Worm (Caenorhabditis elegans) whole organism, L1 larva: ENCODE data around the gene msp-74.

Experiments
- F16B12.6 ChIP-seq: fragments of 150-350 bp; optimal IDR thresholded peaks from 2 replicates; lab custom pipeline; 2014; ENCODE audit warnings: missing biosample characterization, missing genetic modification characterization
- aly-2 ChIP-seq: fragments of 150-350 bp; optimal IDR thresholded peaks from 2 replicates; lab custom pipeline; 2014; ENCODE audit warnings: missing biosample characterization, missing genetic modification characterization
- ama-1 ChIP-seq: fragments of 150-350 bp; optimal IDR thresholded peaks from 2 replicates; lab custom pipeline; 2014
- blmp-1 ChIP-seq: fragments of 150-350 bp; optimal IDR thresholded peaks from 2 replicates; lab custom pipeline; 2014; ENCODE audit warnings: missing biosample characterization, missing genetic modification characterization
- ceh-8 ChIP-seq: fragments of 200-800 bp; sonication (Bioruptor generic); optimal IDR thresholded peaks from 2 replicates; lab custom pipeline; 2018; ENCODE audit warnings: mild to moderate bottlenecking, missing genetic modification characterization, moderate library complexity, missing compliant biosample characterization
- ceh-82 ChIP-seq, 3 experiments: fragments of 150-350 bp in 1 of 3; sonication (generic microtip) in 2 of 3; optimal IDR thresholded peaks; 2 replicates each; lab custom pipeline; 2014 to 2017; ENCODE audit warnings: missing biosample characterization in 3 of 3, missing genetic modification characterization in 3 of 3
- ceh-90 ChIP-seq: sonication (generic microtip); optimal IDR thresholded peaks from 2 replicates; lab custom pipeline; 2016; ENCODE audit warnings: missing genetic modification characterization, missing compliant biosample characterization
- dpl-1 ChIP-seq, 3 experiments: fragments of 150-350 bp in 2 of 3; sonication (generic microtip) in 1 of 3; optimal IDR thresholded peaks; 2 replicates each; lab custom pipeline; 2014 to 2017; ENCODE audit warnings: missing biosample characterization in 3 of 3, missing genetic modification characterization in 3 of 3, missing genetic modification reagents in 3 of 3
- efl-1 ChIP-seq, 4 experiments: fragments of 150-350 bp; optimal IDR thresholded peaks in 3 of 4; peaks in 1 of 4; 1 replicate in 1 of 4; 2 replicates in 3 of 4; lab custom pipeline; 2014; ENCODE audit warnings: missing biosample characterization in 2 of 4, missing genetic modification characterization in 2 of 4, missing genetic modification reagents in 2 of 4
- efl-3 ChIP-seq: fragments of 200-800 bp; sonication (Bioruptor generic); optimal IDR thresholded peaks from 2 replicates; lab custom pipeline; 2018; ENCODE audit warnings: mild to moderate bottlenecking, missing genetic modification characterization, missing compliant biosample characterization
- egl-13 ChIP-seq: sonication (generic microtip); optimal IDR thresholded peaks from 2 replicates; lab custom pipeline; 2016; ENCODE audit warnings: missing genotype, missing genetic modification reagents, missing genetic modification characterization, missing compliant biosample characterization
- egl-27 ChIP-seq, 2 experiments: fragments of 150-350 bp in 1 of 2; sonication (generic microtip); optimal IDR thresholded peaks; 3 replicates each; lab custom pipeline; 2017 to 2018; ENCODE audit warnings: missing biosample characterization in 2 of 2, missing genetic modification characterization in 2 of 2, missing genetic modification reagents in 2 of 2
- elt-2 ChIP-seq: sonication (generic microtip); optimal IDR thresholded peaks from 2 replicates; lab custom pipeline; 2016; ENCODE audit warnings: missing genetic modification characterization, mild to moderate bottlenecking, inconsistent platforms, missing compliant biosample characterization, missing genetic modification reagents
- elt-3 ChIP-seq, 6 experiments: fragments of 150-350 bp in 1 of 6; sonication (generic microtip); optimal IDR thresholded peaks; 2 replicates each; lab custom pipeline; 2017 to 2018; ENCODE audit warnings: missing biosample characterization in 6 of 6, missing genetic modification characterization in 6 of 6, inconsistent platforms in 1 of 6
- fkh-4 ChIP-seq: sonication (generic microtip); optimal IDR thresholded peaks from 2 replicates; lab custom pipeline; 2016; ENCODE audit warnings: missing compliant biosample characterization, missing genetic modification characterization, borderline replicate concordance
- fkh-8 ChIP-seq: sonication (generic microtip); optimal IDR thresholded peaks from 2 replicates; lab custom pipeline; 2016; ENCODE audit warnings: mild to moderate bottlenecking, missing genetic modification characterization, missing compliant biosample characterization
- grh-1 ChIP-seq: fragments of 200-800 bp; sonication (Bioruptor generic); IDR thresholded peaks from 2 replicates; pipeline ENCODE4 v1.3.6; 2022; ENCODE audit warnings: missing genetic modification reagents, missing genetic modification characterization, missing compliant biosample characterization
- hlh-17 ChIP-seq: fragments of 200-800 bp; sonication (Bioruptor generic); optimal IDR thresholded peaks from 2 replicates; lab custom pipeline; 2018; ENCODE audit warnings: missing genetic modification characterization, mild to moderate bottlenecking, missing compliant biosample characterization, moderate library complexity, borderline replicate concordance
- hpl-2 ChIP-seq: fragments of 150-350 bp; optimal IDR thresholded peaks from 2 replicates; lab custom pipeline; 2014; ENCODE audit warnings: missing biosample characterization, missing genetic modification reagents, missing genetic modification characterization
- irx-1 ChIP-seq: sonication (generic microtip); optimal IDR thresholded peaks from 2 replicates; lab custom pipeline; 2016; ENCODE audit warnings: missing genetic modification characterization, missing compliant biosample characterization
- isw-1 ChIP-seq: fragments of 200-800 bp; sonication (Bioruptor generic); IDR thresholded peaks from 2 replicates; pipeline ENCODE4 v1.3.6; 2022; ENCODE audit warnings: missing genetic modification characterization, missing compliant biosample characterization
- jun-1 ChIP-seq: fragments of 150-350 bp; optimal IDR thresholded peaks from 2 replicates; lab custom pipeline; 2014; ENCODE audit warnings: missing biosample characterization, missing genetic modification reagents, missing genetic modification characterization
- lin-35 ChIP-seq, 2 experiments: fragments of 150-350 bp; optimal IDR thresholded peaks; 2 replicates each; lab custom pipeline; 2014; ENCODE audit warnings: missing biosample characterization in 2 of 2, missing genetic modification characterization in 2 of 2, missing genetic modification reagents in 2 of 2
- lir-3 ChIP-seq: sonication (generic microtip); optimal IDR thresholded peaks from 2 replicates; lab custom pipeline; 2016; ENCODE audit warnings: mild to moderate bottlenecking, missing genetic modification characterization, moderate library complexity, missing compliant biosample characterization; ENCODE audit not compliant: poor library complexity
- mdl-1 ChIP-seq, 2 experiments: fragments of 150-350 bp; optimal IDR thresholded peaks; 2 replicates each; lab custom pipeline; 2014 to 2017; ENCODE audit warnings: missing biosample characterization in 2 of 2, missing genetic modification characterization in 2 of 2, inconsistent platforms in 1 of 2
- nhr-12 ChIP-seq: sonication (generic microtip); optimal IDR thresholded peaks from 2 replicates; lab custom pipeline; 2017; ENCODE audit warnings: missing biosample characterization, missing genetic modification characterization
- nhr-20 ChIP-seq: sonication (generic microtip); optimal IDR thresholded peaks from 2 replicates; lab custom pipeline; 2016; ENCODE audit warnings: mild to moderate bottlenecking, missing genetic modification characterization, missing compliant biosample characterization
- nhr-47 ChIP-seq: sonication (generic microtip); optimal IDR thresholded peaks from 2 replicates; lab custom pipeline; 2016; ENCODE audit warnings: mild to moderate bottlenecking, missing genetic modification characterization, moderate library complexity, missing compliant biosample characterization
- nhr-76 ChIP-seq: sonication (generic microtip); optimal IDR thresholded peaks from 2 replicates; lab custom pipeline; 2017; ENCODE audit warnings: missing biosample characterization, missing genetic modification characterization
- nhr-77 ChIP-seq: fragments of 150-350 bp; optimal IDR thresholded peaks from 2 replicates; lab custom pipeline; 2014; ENCODE audit warnings: missing biosample characterization, missing genetic modification characterization
- nhr-85 ChIP-seq: sonication (generic microtip); peaks from one replicate; lab custom pipeline; 2016; ENCODE audit warnings: missing genetic modification characterization, inconsistent platforms, missing compliant biosample characterization
- nhr-90 ChIP-seq: sonication (generic microtip); optimal IDR thresholded peaks from 2 replicates; lab custom pipeline; 2016; ENCODE audit warnings: mild to moderate bottlenecking, missing genetic modification characterization, missing compliant biosample characterization; ENCODE audit not compliant: poor library complexity
- pag-3 ChIP-seq: sonication (generic microtip); optimal IDR thresholded peaks from 2 replicates; lab custom pipeline; 2017; ENCODE audit warnings: missing genetic modification characterization, mild to moderate bottlenecking, missing compliant biosample characterization, antibody characterized with exemption, borderline replicate concordance; ENCODE audit not compliant: insufficient read depth
- pax-3 ChIP-seq: fragments of 200-800 bp; sonication (Bioruptor generic); optimal IDR thresholded peaks from 2 replicates; lab custom pipeline; 2018; ENCODE audit warnings: mild to moderate bottlenecking, missing genetic modification characterization, moderate library complexity, missing compliant biosample characterization
- skn-1 ChIP-seq: fragments of 150-350 bp; optimal IDR thresholded peaks from 2 replicates; lab custom pipeline; 2014; ENCODE audit warnings: missing biosample characterization, missing genetic modification characterization
- sptf-1 ChIP-seq: fragments of 150-350 bp; optimal IDR thresholded peaks from 2 replicates; lab custom pipeline; 2014; ENCODE audit warnings: missing biosample characterization, missing genetic modification characterization
- tlp-1 ChIP-seq: fragments of 150-350 bp; optimal IDR thresholded peaks from 2 replicates; lab custom pipeline; 2014; ENCODE audit warnings: missing biosample characterization, missing genetic modification characterization
- unc-62 ChIP-seq: fragments of 150-350 bp; optimal IDR thresholded peaks from 2 replicates; lab custom pipeline; 2014; ENCODE audit warnings: missing biosample characterization, missing genetic modification reagents, missing genetic modification characterization
- xbp-1 ChIP-seq: sonication (generic microtip); optimal IDR thresholded peaks from 2 replicates; lab custom pipeline; 2016; ENCODE audit warnings: missing genetic modification characterization, missing compliant biosample characterization
- zip-4 ChIP-seq: fragments of 200-800 bp; sonication (Bioruptor generic); optimal IDR thresholded peaks from 2 replicates; lab custom pipeline; 2018; ENCODE audit warnings: mild to moderate bottlenecking, missing genetic modification characterization, moderate library complexity, missing compliant biosample characterization
- ztf-4 ChIP-seq: fragments of 150-350 bp; optimal IDR thresholded peaks from 2 replicates; lab custom pipeline; 2014; ENCODE audit warnings: missing biosample characterization, missing genetic modification characterization

The msp-74 gene

ce11 chrII:5101701-5102100 lies 13.4 kb downstream of the msp-74 start, which contains the start of the genes idpb-3 and idpb-1:
Gene idpb-3 (minus strand): TSS chrII:5101801.
Gene idpb-1 (plus strand): TSS chrII:5101984.
- TF ChIP-seq jun-1 (tag; lab: Kevin White, UChicago) (no peak), ceh-82 (tag; optimal IDR thresholded peaks at IDR 0.05; lab: Kevin White, UChicago) (no peak), efl-1 (optimal IDR thresholded peaks at IDR 0.05; lab: Kevin White, UChicago) (no peak), efl-1 (GFP tag; optimal IDR thresholded peaks at IDR 0.05 in 1 of 2; lab: Kevin White, UChicago) (peak in 1 of 2 experiments; percentile 53)

- TF ChIP-seq unc-62 (GFP tag; lab: Kevin White, UChicago), result no peak
- no peak for TF ChIP-seq ceh-90 (tag; lab: Kevin White, UChicago)
- no peak for TF ChIP-seq skn-1 (tag; lab: Kevin White, UChicago)
- no peak for TF ChIP-seq egl-13 (tag; lab: Kevin White, UChicago)
- TF ChIP-seq dpl-1 (GFP tag; optimal IDR thresholded peaks at IDR 0.05; lab: Kevin White, UChicago), result no peak
- no peak for TF ChIP-seq ceh-8 (GFP tag; lab: Kevin White, UChicago)
- TF ChIP-seq isw-1, result no peak
- no peak for TF ChIP-seq xbp-1
- no peak for TF ChIP-seq nhr-12 (tag; lab: Kevin White, UChicago)
- TF ChIP-seq lir-3 (tag; lab: Kevin White, UChicago), result no peak
- no peak for TF ChIP-seq hlh-17
- TF ChIP-seq pag-3 (tag; lab: Kevin White, UChicago), result no peak
Observed at ce11 chrII:5099649-5100048, 15.5 kb downstream of the msp-74 start, which contains the start of gene C04G6.6. Gene C04G6.6 (minus strand): TSS chrII:5099749.

DNA sequence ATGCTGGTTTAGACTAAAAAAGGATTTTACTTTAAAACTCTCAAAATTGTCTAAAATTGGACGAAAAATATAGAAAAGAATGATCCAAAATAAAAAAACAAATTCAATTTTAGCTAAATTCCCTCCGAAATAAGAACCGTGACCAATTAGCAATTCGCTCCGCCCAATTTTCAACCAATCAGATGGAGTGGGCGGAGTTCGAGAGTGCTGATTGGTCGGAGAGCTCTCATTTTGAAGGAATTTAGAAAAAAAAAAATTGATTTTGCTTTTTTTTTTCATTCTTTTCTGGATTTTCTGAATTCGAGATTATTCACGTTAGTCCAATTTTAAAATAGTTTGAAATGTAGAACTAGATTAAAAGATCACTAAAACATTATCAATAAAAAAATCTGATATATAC lies 16.1 kb downstream of the msp-74 start:
- TF ChIP-seq grh-1 (no peak), F16B12.6 (no peak), fkh-4 (tag; lab: Kevin White, UChicago) (no peak), mdl-1 (tag; optimal IDR thresholded peaks at IDR 0.05; lab: Kevin White, UChicago) (no peak), ceh-8 (GFP tag; lab: Kevin White, UChicago) (no peak), lin-35 (GFP tag; optimal IDR thresholded peaks at IDR 0.05; lab: Kevin White, UChicago) (no peak)

- TF ChIP-seq fkh-8 (tag; lab: Kevin White, UChicago) (no peak), irx-1 (no peak)
Observed at ce11 chrII:5093945-5094344, 21.2 kb downstream of the msp-74 start, which contains the start of gene C04G6.13. Gene C04G6.13 (plus strand): TSS chrII:5094245.

DNA sequence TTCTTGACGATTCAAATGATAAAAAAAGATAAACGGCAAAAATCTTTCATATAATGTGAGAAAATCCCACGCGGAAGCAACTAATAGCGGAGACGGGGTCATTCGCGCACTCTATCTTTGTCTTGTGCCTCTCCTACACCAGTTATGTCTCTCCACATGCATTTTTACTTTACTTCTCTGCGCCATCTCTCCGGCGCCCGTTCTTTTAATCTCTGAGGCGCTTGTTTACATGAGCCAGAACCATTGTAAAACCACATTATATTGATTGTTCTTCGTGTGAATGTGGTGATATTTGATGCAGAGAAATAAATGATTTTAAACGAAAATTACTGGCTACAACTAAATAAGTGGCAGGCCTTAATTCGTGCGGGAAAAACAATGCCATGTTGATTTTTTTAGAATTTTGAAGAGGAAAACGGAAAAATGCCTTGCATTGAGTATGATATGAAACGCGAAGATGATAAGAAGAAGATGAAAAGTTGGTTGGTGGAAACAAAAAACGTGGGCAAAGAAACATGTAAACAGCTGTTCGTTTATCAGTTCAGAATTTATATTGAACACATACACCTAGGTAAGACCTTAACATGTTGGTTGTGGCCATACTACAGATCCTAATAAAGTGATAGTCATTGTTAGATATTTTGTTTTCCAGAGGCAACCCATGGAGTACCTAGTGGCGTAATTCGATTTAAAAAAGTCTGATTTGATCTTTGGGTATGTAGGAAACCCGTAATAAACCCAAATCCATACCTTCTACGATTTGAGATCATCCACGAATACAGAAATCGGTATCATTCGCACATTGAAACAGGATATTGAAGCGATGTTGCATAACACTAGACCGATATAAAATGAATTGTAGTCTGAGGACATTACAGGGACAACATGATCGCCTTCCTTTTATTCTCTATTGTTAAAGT lies 22.5 kb downstream of the msp-74 start, which contains the start of gene C04G6.2:
Gene C04G6.2 (plus strand): TSS at position 870 of the 920 bp plus-strand sequence.
- peak; percentile 67 for TF ChIP-seq nhr-85 (tag; lab: Kevin White, UChicago)
- TF ChIP-seq efl-3 (GFP tag; lab: Kevin White, UChicago), result no peak
- no peak for TF ChIP-seq egl-27 (tag; optimal IDR thresholded peaks at IDR 0.05; lab: Kevin White, UChicago)
- no peak for TF ChIP-seq ztf-4
- peak; percentile 32 for TF ChIP-seq nhr-77 (tag; lab: Kevin White, UChicago)
- no peak for TF ChIP-seq hpl-2 (GFP tag; lab: Kevin White, UChicago)
- TF ChIP-seq pax-3, result no peak
- TF ChIP-seq elt-2 (tag; lab: Kevin White, UChicago), result peak; percentile 78
- peak; percentile 74 for TF ChIP-seq nhr-20 (tag; lab: Kevin White, UChicago)
- TF ChIP-seq ama-1 (lab: Kevin White, UChicago), result no peak
- peak; percentile 24 for TF ChIP-seq F16B12.6
- TF ChIP-seq aly-2 (tag; lab: Kevin White, UChicago), result no peak
- no peak for TF ChIP-seq zip-4 (GFP tag; lab: Kevin White, UChicago)
- TF ChIP-seq nhr-76 (tag; lab: Kevin White, UChicago), result no peak
- TF ChIP-seq elt-3 (tag; optimal IDR thresholded peaks at IDR 0.05; lab: Kevin White, UChicago), result peak in 1 of 6 experiments; percentile 46
- no peak for TF ChIP-seq sptf-1
- TF ChIP-seq tlp-1, result no peak
- no peak for TF ChIP-seq nhr-90
- peak; percentile 69 for TF ChIP-seq blmp-1 (tag; lab: Kevin White, UChicago)
- peak; percentile 10 to 56 (median 35) for TF ChIP-seq dpl-1 (GFP tag; optimal IDR thresholded peaks at IDR 0.05; lab: Kevin White, UChicago)
- TF ChIP-seq nhr-47 (tag; lab: Kevin White, UChicago), result peak; percentile 45
- no peak for TF ChIP-seq ceh-8 (GFP tag; lab: Kevin White, UChicago)
- no peak for TF ChIP-seq lir-3 (tag; lab: Kevin White, UChicago)
